Worm (Caenorhabditis elegans) whole organism, L4 larva: ENCODE data around the gene gtap-2.

Experiments
- F26F4.8 ChIP-seq: fragments of 200-800 bp; sonication (Bioruptor generic); conservative IDR thresholded peaks from 2 replicates; pipeline ENCODE4 v1.3.6; 2022; ENCODE audit warnings: missing genetic modification characterization, missing compliant biosample characterization
- F49E8.2 ChIP-seq: sonication (generic microtip); optimal IDR thresholded peaks from 2 replicates; lab custom pipeline; 2016; ENCODE audit warnings: missing compliant biosample characterization, mild to moderate bottlenecking, missing genetic modification characterization, borderline replicate concordance
- T20F7.1 ChIP-seq: fragments of 200-800 bp; sonication (Bioruptor generic); optimal IDR thresholded peaks from 2 replicates; lab custom pipeline; 2018; ENCODE audit warnings: mild to moderate bottlenecking, missing genetic modification characterization, missing compliant biosample characterization
- T26A8.4 ChIP-seq: fragments of 200-800 bp; sonication (Bioruptor generic); IDR thresholded peaks from 2 replicates; pipeline ENCODE4 v1.3.6; 2022; ENCODE audit warnings: missing genetic modification characterization, missing compliant biosample characterization
- Y48G9A.11 ChIP-seq: fragments of 200-800 bp; sonication (Bioruptor generic); IDR thresholded peaks from 2 replicates; pipeline ENCODE4 v1.3.6; 2022; ENCODE audit warnings: missing genetic modification reagents, missing genetic modification characterization, missing compliant biosample characterization
- Y5F2A.4 ChIP-seq: fragments of 200-800 bp; sonication (Bioruptor generic); optimal IDR thresholded peaks from 2 replicates; lab custom pipeline; 2018; ENCODE audit warnings: mild to moderate bottlenecking, missing genetic modification characterization, missing compliant biosample characterization
- ama-1 ChIP-seq: fragments of 150-350 bp; optimal IDR thresholded peaks from 2 replicates; lab custom pipeline; 2014; ENCODE audit warnings: inconsistent platforms, mixed read lengths
- arid-1 ChIP-seq: fragments of 200-800 bp; sonication (Bioruptor generic); conservative IDR thresholded peaks from 2 replicates; pipeline ENCODE4 v1.3.6; 2022; ENCODE audit warnings: missing genetic modification reagents, missing genetic modification characterization, missing compliant biosample characterization
- attf-4 ChIP-seq: sonication (generic microtip); optimal IDR thresholded peaks from 3 replicates; lab custom pipeline; 2017; ENCODE audit warnings: missing biosample characterization, missing genetic modification characterization
- ceh-32 ChIP-seq: sonication (generic microtip); optimal IDR thresholded peaks from 2 replicates; lab custom pipeline; 2016; ENCODE audit warnings: mild to moderate bottlenecking, missing genetic modification characterization, missing compliant biosample characterization; ENCODE audit not compliant: poor library complexity
- cey-2 ChIP-seq: sonication (generic microtip); optimal IDR thresholded peaks from 3 replicates; lab custom pipeline; 2017; ENCODE audit warnings: missing genetic modification characterization, mild to moderate bottlenecking, missing compliant biosample characterization, antibody characterized with exemption, borderline replicate concordance; ENCODE audit not compliant: insufficient read depth
- ctbp-1 ChIP-seq: fragments of 200-800 bp; sonication (Bioruptor generic); IDR thresholded peaks from 2 replicates; pipeline ENCODE4 v1.3.6; 2022; ENCODE audit warnings: missing genetic modification reagents, missing genetic modification characterization, missing compliant biosample characterization
- daf-12 ChIP-seq: fragments of 150-350 bp; optimal IDR thresholded peaks from 2 replicates; lab custom pipeline; 2014; ENCODE audit warnings: missing biosample characterization, missing genetic modification reagents, missing genetic modification characterization
- daf-8 ChIP-seq: fragments of 200-800 bp; sonication (Bioruptor generic); IDR thresholded peaks from 2 replicates; pipeline ENCODE4 v1.3.6; 2022; ENCODE audit warnings: missing genetic modification characterization, missing compliant biosample characterization
- dmd-6 ChIP-seq: fragments of 200-800 bp; sonication (Bioruptor generic); IDR thresholded peaks from 2 replicates; pipeline ENCODE4 v1.3.6; 2022; ENCODE audit warnings: missing genetic modification reagents, missing genetic modification characterization, missing compliant biosample characterization
- dmd-8 ChIP-seq: fragments of 200-800 bp; sonication (Bioruptor generic); IDR thresholded peaks from 2 replicates; pipeline ENCODE4 v1.3.6; 2022; ENCODE audit warnings: missing genetic modification characterization, missing compliant biosample characterization
- dpl-1 ChIP-seq: fragments of 150-350 bp; optimal IDR thresholded peaks from 2 replicates; lab custom pipeline; 2014; ENCODE audit warnings: missing biosample characterization, missing genetic modification reagents, missing genetic modification characterization
- duxl-1 ChIP-seq: sonication (generic microtip); optimal IDR thresholded peaks from 2 replicates; lab custom pipeline; 2016; ENCODE audit warnings: mild to moderate bottlenecking, missing genetic modification characterization, moderate library complexity, missing compliant biosample characterization; ENCODE audit not compliant: poor library complexity
- dve-1 ChIP-seq: sonication (generic microtip); optimal IDR thresholded peaks from 2 replicates; lab custom pipeline; 2017; ENCODE audit warnings: antibody characterized with exemption, mild to moderate bottlenecking, missing genetic modification characterization, missing compliant biosample characterization; ENCODE audit not compliant: insufficient read depth
- egl-43 ChIP-seq: fragments of 200-800 bp; sonication (Bioruptor generic); IDR thresholded peaks from 2 replicates; pipeline ENCODE4 v1.3.6; 2022; ENCODE audit warnings: missing genetic modification reagents, missing genetic modification characterization, missing compliant biosample characterization
- fos-1 ChIP-seq: fragments of 150-350 bp; optimal IDR thresholded peaks from 2 replicates; lab custom pipeline; 2014; ENCODE audit warnings: missing biosample characterization, missing genetic modification characterization
- hif-1 ChIP-seq, 2 experiments: sonication (generic microtip); optimal IDR thresholded peaks; 2 replicates each; lab custom pipeline; 2016 to 2017; ENCODE audit warnings: missing compliant biosample characterization in 2 of 2, missing genetic modification characterization in 2 of 2, missing genetic modification reagents in 2 of 2, missing genotype in 2 of 2, mild to moderate bottlenecking in 1 of 2
- hlh-11 ChIP-seq: fragments of 200-800 bp; sonication (Bioruptor generic); optimal IDR thresholded peaks from 2 replicates; lab custom pipeline; 2018; ENCODE audit warnings: mild to moderate bottlenecking, missing genetic modification characterization, missing compliant biosample characterization
- hlh-30 ChIP-seq: sonication (generic microtip); optimal IDR thresholded peaks from 2 replicates; lab custom pipeline; 2017; ENCODE audit warnings: antibody characterized with exemption, mild to moderate bottlenecking, missing genetic modification characterization, missing compliant biosample characterization; ENCODE audit not compliant: insufficient read depth
- lin-1 ChIP-seq: fragments of 200-800 bp; sonication (Bioruptor generic); IDR thresholded peaks from 2 replicates; pipeline ENCODE4 v1.3.6; 2022; ENCODE audit warnings: missing genetic modification reagents, missing genetic modification characterization, missing compliant biosample characterization
- lin-13 ChIP-seq: fragments of 150-350 bp; optimal IDR thresholded peaks from 2 replicates; lab custom pipeline; 2014; ENCODE audit warnings: missing biosample characterization, missing genetic modification reagents, missing genetic modification characterization
- lsy-2 ChIP-seq, 2 experiments: fragments of 150-350 bp in 1 of 2; sonication (generic microtip) in 1 of 2; optimal IDR thresholded peaks; 2 replicates each; lab custom pipeline; 2014 to 2017; ENCODE audit warnings: missing biosample characterization in 2 of 2, missing genetic modification characterization in 2 of 2
- madf-5 ChIP-seq, 2 experiments: fragments of 200-800 bp; sonication (Bioruptor generic); IDR thresholded peaks; 2 replicates each; pipeline ENCODE4 v1.3.6; 2022; ENCODE audit warnings: missing compliant biosample characterization in 2 of 2, missing genetic modification characterization in 2 of 2
- madf-9 ChIP-seq: fragments of 200-800 bp; sonication (Bioruptor generic); conservative IDR thresholded peaks from 2 replicates; pipeline ENCODE4 v1.3.6; 2022; ENCODE audit warnings: missing genetic modification reagents, missing genetic modification characterization, missing compliant biosample characterization
- mdt-29 ChIP-seq: fragments of 200-800 bp; sonication (Bioruptor generic); IDR thresholded peaks from 2 replicates; pipeline ENCODE4 v1.3.6; 2022; ENCODE audit warnings: missing genetic modification reagents, missing genetic modification characterization, missing compliant biosample characterization
- mep-1 ChIP-seq: fragments of 150-350 bp; sonication (generic microtip); optimal IDR thresholded peaks from 3 replicates; lab custom pipeline; 2014; ENCODE audit warnings: missing biosample characterization, missing genetic modification characterization
- mxl-2 ChIP-seq: fragments of 200-800 bp; sonication (Bioruptor generic); conservative IDR thresholded peaks from 2 replicates; pipeline ENCODE4 v1.3.6; 2022; ENCODE audit warnings: missing genetic modification reagents, missing genetic modification characterization, missing compliant biosample characterization
- nhr-10 ChIP-seq: fragments of 150-350 bp; optimal IDR thresholded peaks from 2 replicates; lab custom pipeline; 2014; ENCODE audit warnings: missing biosample characterization, missing genetic modification characterization
- nhr-111 ChIP-seq: fragments of 200-800 bp; sonication (Bioruptor generic); optimal IDR thresholded peaks from 2 replicates; lab custom pipeline; 2018; ENCODE audit warnings: mild to moderate bottlenecking, missing genetic modification characterization, missing compliant biosample characterization
- nhr-25 ChIP-seq: sonication (generic microtip); optimal IDR thresholded peaks from 2 replicates; lab custom pipeline; 2017; ENCODE audit warnings: missing genetic modification characterization, mild to moderate bottlenecking, missing compliant biosample characterization, antibody characterized with exemption, moderate library complexity, borderline replicate concordance; ENCODE audit not compliant: insufficient read depth
- nhr-28 ChIP-seq: fragments of 150-350 bp; optimal IDR thresholded peaks from 2 replicates; lab custom pipeline; 2014; ENCODE audit warnings: missing biosample characterization, missing genetic modification characterization
- nhr-76 ChIP-seq: fragments of 150-350 bp; optimal IDR thresholded peaks from 2 replicates; lab custom pipeline; 2014; ENCODE audit warnings: missing biosample characterization, missing genetic modification characterization
- pha-4 ChIP-seq, 2 experiments: fragments of 150-350 bp in 1 of 2; fragments of 200-800 bp in 1 of 2; sonication (Bioruptor generic) in 1 of 2; IDR thresholded peaks in 1 of 2; optimal IDR thresholded peaks in 1 of 2; 2 replicates each; pipeline versions ENCODE4 v1.3.6 to Lab custom; 2014 to 2022; ENCODE audit warnings: missing genetic modification characterization in 2 of 2, missing genetic modification reagents in 2 of 2, missing biosample characterization in 1 of 2, missing compliant biosample characterization in 1 of 2
- set-16 ChIP-seq: fragments of 200-800 bp; sonication (Bioruptor generic); IDR thresholded peaks from 2 replicates; pipeline ENCODE4 v1.3.6; 2022; ENCODE audit warnings: missing genetic modification reagents, missing genetic modification characterization, missing compliant biosample characterization
- skn-1 ChIP-seq: fragments of 150-350 bp; optimal IDR thresholded peaks from 2 replicates; lab custom pipeline; 2014; ENCODE audit warnings: missing biosample characterization, missing genetic modification characterization
- snpc-4 ChIP-seq: fragments of 150-350 bp; optimal IDR thresholded peaks from 2 replicates; lab custom pipeline; 2014; ENCODE audit warnings: missing biosample characterization, missing genetic modification characterization
- spr-3 ChIP-seq: fragments of 200-800 bp; sonication (Bioruptor generic); optimal IDR thresholded peaks from 2 replicates; lab custom pipeline; 2018; ENCODE audit warnings: mild to moderate bottlenecking, missing genetic modification characterization, missing compliant biosample characterization
- tra-1 ChIP-seq: fragments of 200-800 bp; sonication (Bioruptor generic); IDR thresholded peaks from 2 replicates; pipeline ENCODE4 v1.3.6; 2022; ENCODE audit warnings: missing genetic modification reagents, missing genetic modification characterization, missing compliant biosample characterization
- unc-39 ChIP-seq: sonication (generic microtip); optimal IDR thresholded peaks from 2 replicates; lab custom pipeline; 2017; ENCODE audit warnings: missing biosample characterization, missing genetic modification characterization
- zfp-2 ChIP-seq: sonication (generic microtip); optimal IDR thresholded peaks from 2 replicates; lab custom pipeline; 2016; ENCODE audit warnings: mild to moderate bottlenecking, missing genetic modification characterization, missing compliant biosample characterization

gtap-2 gene

ce11 chrIII:9825073-9825828 lies 16.9 kb downstream of the gtap-2 start, which contains the start of gene ZK632.9 (continued):
- no peak for TF ChIP-seq cey-2
- no peak for TF ChIP-seq mdt-29 (GFP tag; lab: Robert Waterston, UW)
- no peak for TF ChIP-seq mxl-2 (GFP tag; lab: Robert Waterston, UW)
- no peak for TF ChIP-seq T20F7.1 (GFP tag; lab: Kevin White, UChicago)
- no peak for TF ChIP-seq F49E8.2
- TF ChIP-seq dpl-1 (GFP tag; lab: Kevin White, UChicago) = peak; percentile 10
- TF ChIP-seq dmd-6 (GFP tag; lab: Robert Waterston, UW) = peak; percentile 48
- TF ChIP-seq dve-1 (tag; lab: Kevin White, UChicago) = peak; percentile 54
- TF ChIP-seq attf-4 (tag; lab: Kevin White, UChicago) = no peak
- no peak for TF ChIP-seq lin-13 (GFP tag; lab: Kevin White, UChicago)
- TF ChIP-seq F26F4.8 = no peak
- no peak for TF ChIP-seq dmd-8 (GFP tag; lab: Robert Waterston, UW)
- peak; percentile 41; the same call in 1 of the 2 replicates for TF ChIP-seq T26A8.4 (GFP tag; lab: Robert Waterston, UW)
- TF ChIP-seq pha-4 (GFP tag; IDR thresholded peaks at IDR 0.05; lab: Robert Waterston, UW) = 0 out of 2 replicates have a peak, but pooled peaks have one; percentile 32
- no peak for TF ChIP-seq pha-4 (tag; optimal IDR thresholded peaks at IDR 0.05; lab: Kevin White, UChicago)
- TF ChIP-seq hif-1 (tag; optimal IDR thresholded peaks at IDR 0.05; lab: Kevin White, UChicago) = no peak
- no peak for TF ChIP-seq Y5F2A.4 (GFP tag; lab: Kevin White, UChicago)
- TF ChIP-seq ctbp-1 (GFP tag; lab: Robert Waterston, UW) = no peak
- no peak for TF ChIP-seq nhr-10 (tag; lab: Kevin White, UChicago)

DNA sequence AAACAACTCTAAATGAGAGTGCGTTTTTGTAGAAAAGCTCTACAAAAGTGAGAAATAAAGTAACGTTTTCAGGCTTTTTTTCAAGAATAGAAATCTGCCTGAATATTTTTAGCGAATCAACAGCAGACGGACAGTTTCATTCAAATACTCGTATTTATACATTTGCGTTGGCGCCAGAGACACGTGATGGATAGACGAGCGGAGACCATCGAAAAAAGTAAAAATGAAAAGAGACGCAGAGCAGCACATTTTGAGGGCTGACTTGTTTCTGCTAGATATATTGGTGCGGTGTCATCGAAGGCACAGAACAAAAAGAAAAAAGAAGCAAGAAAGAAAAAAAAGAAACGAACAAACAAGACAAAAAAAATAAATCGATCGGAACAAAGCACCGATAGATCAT lies 17.7 kb downstream of the gtap-2 start:
- TF ChIP-seq nhr-25 (no peak), arid-1 (GFP tag; lab: Robert Waterston, UW) (no peak), tra-1 (GFP tag; lab: Robert Waterston, UW) (no peak), nhr-76 (tag; lab: Kevin White, UChicago) (no peak), mep-1 (tag; lab: Kevin White, UChicago) (peak; percentile 70), ceh-32 (tag; lab: Kevin White, UChicago) (no peak), zfp-2 (tag; lab: Kevin White, UChicago) (no peak), hlh-30 (tag; lab: Kevin White, UChicago) (peak; percentile 92), nhr-28 (peak; percentile 17), daf-12 (tag; lab: Kevin White, UChicago) (no peak), ama-1 (peak; percentile 66), madf-9 (GFP tag; lab: Robert Waterston, UW) (no peak), attf-4 (tag; lab: Kevin White, UChicago) (no peak), lin-13 (GFP tag; lab: Kevin White, UChicago) (peak; percentile 5), lin-1 (GFP tag; lab: Robert Waterston, UW) (0 out of 2 replicates have a peak, but pooled peaks have one; percentile 45), Y48G9A.11 (GFP tag; lab: Robert Waterston, UW) (no peak), set-16 (GFP tag; lab: Robert Waterston, UW) (no peak), unc-39 (no peak), skn-1 (tag; lab: Kevin White, UChicago) (no peak), T20F7.1 (GFP tag; lab: Kevin White, UChicago) (peak; percentile 24), T26A8.4 (GFP tag; lab: Robert Waterston, UW) (peak; percentile 7; the same call in 1 of the 2 replicates), pha-4 (GFP tag; IDR thresholded peaks at IDR 0.05; lab: Robert Waterston, UW) (peak; percentile 62; the same call in 1 of the 2 replicates), pha-4 (tag; optimal IDR thresholded peaks at IDR 0.05; lab: Kevin White, UChicago) (no peak), lsy-2 (tag; optimal IDR thresholded peaks at IDR 0.05; lab: Kevin White, UChicago) (peak in 1 of 2 experiments; percentile 82), nhr-111 (GFP tag; lab: Kevin White, UChicago) (no peak), daf-8 (no peak), snpc-4 (tag; lab: Kevin White, UChicago) (no peak), egl-43 (GFP tag; lab: Robert Waterston, UW) (no peak), duxl-1 (tag; lab: Kevin White, UChicago) (peak; percentile 38), nhr-10 (tag; lab: Kevin White, UChicago) (no peak), spr-3 (no peak), hlh-11 (peak; percentile 73), fos-1 (tag; lab: Kevin White, UChicago) (no peak), madf-5 (GFP tag; IDR thresholded peaks at IDR 0.05; lab: Robert Waterston, UW) (no peak)
